Worm (Caenorhabditis elegans): ENCODE data around the gene pps-1.

ce11 chrIV:10155475-10155874 lies 6.3 kb upstream of the pps-1 start, which contains the start of gene ttr-54:
- TF ChIP-seq W03F9.2 (tag; optimal IDR thresholded peaks at IDR 0.05): no peak
- TF ChIP-seq him-1 (tag; optimal IDR thresholded peaks at IDR 0.05): no peak
- TF ChIP-seq dao-5 (tag; optimal IDR thresholded peaks at IDR 0.05): no peak
